Fruit fly (Drosophila melanogaster) whole organism, embryonic: ENCODE data around the gene CG3726.
A peak's percentile ranks its signal among the peaks of the same experiment; 100 is the strongest.

Experiments
- BEAF-32 ChIP-seq: fragments of 200-800 bp; sonication (Bioruptor generic); optimal IDR thresholded peaks from 3 replicates; lab custom pipeline; 2017; ENCODE audit warnings: missing biosample characterization, missing genetic modification characterization, mild to moderate bottlenecking, moderate library complexity, missing genetic modification reagents
- CG13123 ChIP-seq: fragments of 200-800 bp; sonication (Bioruptor generic); optimal IDR thresholded peaks from 2 replicates; lab custom pipeline; 2016; ENCODE audit warnings: missing biosample characterization, missing genetic modification characterization
- CG13424 ChIP-seq: fragments of 200-800 bp; sonication (Bioruptor generic); optimal IDR thresholded peaks from 2 replicates; lab custom pipeline; 2019; ENCODE audit warnings: missing biosample characterization, mild to moderate bottlenecking, missing genetic modification characterization, moderate library complexity
- CG13624 ChIP-seq: fragments of 200-800 bp; sonication (Bioruptor generic); optimal IDR thresholded peaks from 2 replicates; lab custom pipeline; 2016; ENCODE audit warnings: missing biosample characterization, missing genetic modification characterization
- CG17186 ChIP-seq: fragments of 200-800 bp; sonication (Bioruptor generic); optimal IDR thresholded peaks from 3 replicates; lab custom pipeline; 2017; ENCODE audit warnings: missing biosample characterization, missing genetic modification reagents, missing genetic modification characterization
- CG17802 ChIP-seq: fragments of 200-800 bp; sonication (Bioruptor generic); optimal IDR thresholded peaks from 2 replicates; lab custom pipeline; 2018; ENCODE audit warnings: missing biosample characterization, mild to moderate bottlenecking, missing genetic modification characterization, moderate library complexity
- CG2199 ChIP-seq: fragments of 200-800 bp; sonication (Bioruptor generic); IDR thresholded peaks from 3 replicates; pipeline ENCODE4 v1.3.6; 2022; ENCODE audit warnings: missing biosample characterization, missing genetic modification characterization
- CG2678 ChIP-seq: fragments of 200-800 bp; sonication (Bioruptor generic); optimal IDR thresholded peaks from 3 replicates; lab custom pipeline; 2019; ENCODE audit warnings: missing biosample characterization, mild to moderate bottlenecking, missing genetic modification characterization, moderate library complexity
- CG2875 ChIP-seq: fragments of 200-800 bp; sonication (Bioruptor generic); optimal IDR thresholded peaks from 2 replicates; lab custom pipeline; 2017; ENCODE audit warnings: missing biosample characterization, mild to moderate bottlenecking, missing genetic modification characterization, missing genetic modification reagents
- CG34422 ChIP-seq: fragments of 200-800 bp; sonication (Bioruptor generic); IDR thresholded peaks from 3 replicates; pipeline ENCODE4 v1.3.6; 2022; ENCODE audit warnings: missing biosample characterization, missing genetic modification characterization
- CG4707 ChIP-seq: fragments of 200-800 bp; sonication (Bioruptor generic); optimal IDR thresholded peaks from 2 replicates; lab custom pipeline; 2018; ENCODE audit warnings: missing biosample characterization, mild to moderate bottlenecking, missing genetic modification characterization, moderate library complexity
- CG5180 ChIP-seq: fragments of 200-800 bp; sonication (Bioruptor generic); optimal IDR thresholded peaks from 3 replicates; lab custom pipeline; 2017; ENCODE audit warnings: missing biosample characterization, missing genetic modification characterization, mild to moderate bottlenecking, moderate library complexity, missing genetic modification reagents
- CG5245 ChIP-seq: fragments of 200-800 bp; sonication (Bioruptor generic); optimal IDR thresholded peaks from 3 replicates; lab custom pipeline; 2016; ENCODE audit warnings: missing biosample characterization, missing genetic modification characterization
- CG7839 ChIP-seq: fragments of 200-800 bp; sonication (Bioruptor generic); optimal IDR thresholded peaks from 3 replicates; lab custom pipeline; 2018; ENCODE audit warnings: missing biosample characterization, mild to moderate bottlenecking, missing genetic modification characterization, moderate library complexity
- CG8089 ChIP-seq: fragments of 200-800 bp; sonication (Bioruptor generic); optimal IDR thresholded peaks from 3 replicates; lab custom pipeline; 2016; ENCODE audit warnings: missing biosample characterization, missing genetic modification characterization
- CG8290 ChIP-seq, 3 experiments: fragments of 200-800 bp; sonication (Bioruptor generic); optimal IDR thresholded peaks; 2 replicates each; lab custom pipeline; 2016 to 2019; ENCODE audit warnings: missing biosample characterization in 3 of 3, missing genetic modification characterization in 3 of 3, mild to moderate bottlenecking in 2 of 3, moderate library complexity in 1 of 3
- CkIIα-i1 ChIP-seq: fragments of 200-800 bp; sonication (Bioruptor generic); IDR thresholded peaks from 2 replicates; pipeline ENCODE4 v1.3.6; 2022; ENCODE audit warnings: missing biosample characterization, missing genetic modification characterization
- Ets65A ChIP-seq: fragments of 200-800 bp; sonication (Bioruptor generic); peaks from one replicate; lab custom pipeline; 2016; ENCODE audit warnings: missing biosample characterization, missing genetic modification characterization
- Fer2 ChIP-seq: fragments of 200-800 bp; sonication (Bioruptor generic); optimal IDR thresholded peaks from 2 replicates; lab custom pipeline; 2018; ENCODE audit warnings: missing biosample characterization, mild to moderate bottlenecking, missing genetic modification characterization, moderate library complexity
- Hr39 ChIP-seq: fragments of >200 bp; optimal IDR thresholded peaks from 2 replicates; lab custom pipeline; 2017
- Jarid2 ChIP-seq: fragments of 200-800 bp; sonication (Bioruptor generic); optimal IDR thresholded peaks from 3 replicates; lab custom pipeline; 2017; ENCODE audit warnings: mild to moderate bottlenecking, missing biosample characterization, missing genetic modification reagents, missing genetic modification characterization
- Lpt ChIP-seq: fragments of >200 bp; optimal IDR thresholded peaks from 2 replicates; lab custom pipeline; 2018; ENCODE audit warnings: missing biosample characterization, missing genetic modification characterization
- Med ChIP-seq: fragments of 200-800 bp; sonication (Bioruptor generic); peaks from one replicate; lab custom pipeline; 2016; ENCODE audit warnings: missing biosample characterization, missing genetic modification characterization, mild to moderate bottlenecking, inconsistent platforms, moderate library complexity
- Meics ChIP-seq: fragments of 200-800 bp; sonication (Bioruptor generic); optimal IDR thresholded peaks from 2 replicates; lab custom pipeline; 2017; ENCODE audit warnings: missing biosample characterization, mild to moderate bottlenecking, missing genetic modification characterization
- PHDP ChIP-seq: fragments of 200-800 bp; sonication (Bioruptor generic); optimal IDR thresholded peaks from 3 replicates; lab custom pipeline; 2018; ENCODE audit warnings: missing biosample characterization, mild to moderate bottlenecking, missing genetic modification characterization, moderate library complexity
- YL-1 ChIP-seq: fragments of 200-800 bp; sonication (Bioruptor generic); optimal IDR thresholded peaks from 3 replicates; lab custom pipeline; 2017; ENCODE audit warnings: missing biosample characterization, mild to moderate bottlenecking, missing genetic modification characterization
- ab ChIP-seq: fragments of 200-800 bp; sonication (Bioruptor generic); optimal IDR thresholded peaks from 2 replicates; lab custom pipeline; 2016; ENCODE audit warnings: missing biosample characterization, missing genetic modification characterization
- ara ChIP-seq: fragments of 200-800 bp; sonication (Bioruptor generic); IDR thresholded peaks from 2 replicates; pipeline ENCODE4 v1.3.6; 2022; ENCODE audit warnings: missing biosample characterization, missing genetic modification characterization
- cas ChIP-seq: fragments of 200-800 bp; sonication (Bioruptor generic); IDR thresholded peaks from 2 replicates; pipeline ENCODE4 v1.3.6; 2022; ENCODE audit warnings: missing biosample characterization, missing genetic modification characterization
- crp ChIP-seq, 2 experiments: fragments of 200-800 bp; sonication (Bioruptor generic); optimal IDR thresholded peaks; 2 replicates in 1 of 2; 3 replicates in 1 of 2; lab custom pipeline; 2017; ENCODE audit warnings: missing biosample characterization in 2 of 2, missing genetic modification characterization in 2 of 2, mild to moderate bottlenecking in 1 of 2, moderate library complexity in 1 of 2
- dysf ChIP-seq: fragments of 200-800 bp; sonication (Bioruptor generic); IDR thresholded peaks from 3 replicates; pipeline ENCODE4 v1.3.6; 2022; ENCODE audit warnings: missing biosample characterization, missing genetic modification characterization
- fd96Cb ChIP-seq: fragments of 200-800 bp; sonication (Bioruptor generic); optimal IDR thresholded peaks from 2 replicates; lab custom pipeline; 2018; ENCODE audit warnings: missing biosample characterization, mild to moderate bottlenecking, missing genetic modification characterization, moderate library complexity
- gce ChIP-seq: fragments of 200-800 bp; sonication (Bioruptor generic); IDR thresholded peaks from 3 replicates; pipeline ENCODE4 v1.3.6; 2022; ENCODE audit warnings: missing biosample characterization, missing genetic modification characterization
- nmo ChIP-seq: fragments of 200-800 bp; sonication (Bioruptor generic); optimal IDR thresholded peaks from 2 replicates; lab custom pipeline; 2018; ENCODE audit warnings: missing biosample characterization, mild to moderate bottlenecking, missing genetic modification characterization, moderate library complexity
- slou ChIP-seq: fragments of 200-800 bp; sonication (Bioruptor generic); optimal IDR thresholded peaks from 3 replicates; lab custom pipeline; 2016; ENCODE audit warnings: missing biosample characterization, missing genetic modification characterization
- ssp ChIP-seq: fragments of 200-800 bp; sonication (Bioruptor generic); IDR thresholded peaks from 2 replicates; pipeline ENCODE4 v1.3.6; 2022; ENCODE audit warnings: missing biosample characterization, missing genetic modification characterization
- tap ChIP-seq: fragments of 200-800 bp; optimal IDR thresholded peaks from 3 replicates; lab custom pipeline; 2019; ENCODE audit warnings: missing biosample characterization, mild to moderate bottlenecking, missing genetic modification characterization, moderate library complexity
- zen2 ChIP-seq: fragments of 200-800 bp; sonication (Bioruptor generic); IDR thresholded peaks from 3 replicates; pipeline ENCODE4 v1.3.6; 2022; ENCODE audit warnings: missing biosample characterization, missing genetic modification characterization; ENCODE audit not compliant: partially characterized antibody

Gene CG3726

dm6 chrX:5969860-5970665 lies 53.2 kb downstream of the CG3726 start (continued):
- TF ChIP-seq CG2199 (GFP tag; lab: Robert Waterston, UW) (no peak), CG2875 (no peak), Fer2 (tag; lab: Kevin White, UChicago) (no peak), fd96Cb (peak; percentile 23), CG7839 (tag; lab: Kevin White, UChicago) (peak; percentile 59), Hr39 (no peak), CG5180 (GFP tag; lab: Kevin White, UChicago) (peak; percentile 67), CG8089 (GFP tag; lab: Kevin White, UChicago) (no peak), CG13624 (GFP tag; lab: Kevin White, UChicago) (no peak), crp (GFP tag; optimal IDR thresholded peaks at IDR 0.05; lab: Kevin White, UChicago) (no peak), PHDP (tag; lab: Kevin White, UChicago) (peak; percentile 44), nmo (GFP tag; lab: Kevin White, UChicago) (peak; percentile 55), tap (no peak), CG17186 (GFP tag; lab: Kevin White, UChicago) (no peak), ab (GFP tag; lab: Kevin White, UChicago) (no peak), CG5245 (no peak), Jarid2 (GFP tag; lab: Kevin White, UChicago) (peak; percentile 5), CG13424 (tag; lab: Kevin White, UChicago) (peak; percentile 60), CkIIα-i1 (no peak), CG2678 (tag; lab: Kevin White, UChicago) (peak; percentile 65), Meics (peak; percentile 10)
- TF ChIP-seq, all 482 proteins: peak for 195

DNA sequence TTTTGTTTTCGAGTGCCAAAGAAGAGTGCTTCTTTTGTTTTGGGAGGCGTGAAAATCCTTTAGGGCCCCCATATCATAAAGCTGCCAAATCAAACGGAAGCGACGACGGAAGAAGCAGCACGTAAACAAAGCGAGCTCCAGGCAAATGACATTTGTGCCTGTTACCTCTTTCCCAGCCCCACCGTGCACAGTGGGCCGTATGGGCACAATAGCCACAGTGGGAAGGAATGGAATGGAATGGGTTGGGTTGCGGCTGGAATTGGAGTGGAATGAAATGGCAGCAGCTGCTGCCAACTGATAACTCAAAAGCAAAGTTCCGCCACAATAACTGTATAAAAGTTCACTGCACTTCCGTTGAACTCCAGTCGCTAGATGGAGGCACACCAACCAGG lies 53.8 kb downstream of the CG3726 start:
- TF ChIP-seq Lpt (no peak), CG13123 (GFP tag; lab: Kevin White, UChicago) (no peak), dysf (GFP tag; lab: Robert Waterston, UW) (0 out of 3 replicates have a peak, but pooled peaks have one; percentile 3), CG4707 (peak; percentile 91), CG17802 (tag; lab: Kevin White, UChicago) (no peak), ara (GFP tag; lab: Robert Waterston, UW) (no peak), zen2 (0 out of 3 replicates have a peak, but pooled peaks have one; percentile 39), BEAF-32 (GFP tag; lab: Kevin White, UChicago) (no peak), Ets65A (GFP tag; lab: Kevin White, UChicago) (peak; percentile 58), CG8290 (GFP tag; optimal IDR thresholded peaks at IDR 0.05; lab: Kevin White, UChicago) (no peak), CG8290 (tag; optimal IDR thresholded peaks at IDR 0.05; lab: Kevin White, UChicago) (peak in 1 of 2 experiments; percentile 12), cas (GFP tag; lab: Robert Waterston, UW) (no peak), gce (GFP tag; lab: Robert Waterston, UW) (no peak), Med (GFP tag; lab: Kevin White, UChicago) (peak; percentile 56), slou (no peak), ssp (no peak), CG34422 (GFP tag; lab: Robert Waterston, UW) (no peak), YL-1 (no peak)
